Worm (Caenorhabditis elegans): ENCODE data around the gene cat-2.

Gene cat-2

DNA sequence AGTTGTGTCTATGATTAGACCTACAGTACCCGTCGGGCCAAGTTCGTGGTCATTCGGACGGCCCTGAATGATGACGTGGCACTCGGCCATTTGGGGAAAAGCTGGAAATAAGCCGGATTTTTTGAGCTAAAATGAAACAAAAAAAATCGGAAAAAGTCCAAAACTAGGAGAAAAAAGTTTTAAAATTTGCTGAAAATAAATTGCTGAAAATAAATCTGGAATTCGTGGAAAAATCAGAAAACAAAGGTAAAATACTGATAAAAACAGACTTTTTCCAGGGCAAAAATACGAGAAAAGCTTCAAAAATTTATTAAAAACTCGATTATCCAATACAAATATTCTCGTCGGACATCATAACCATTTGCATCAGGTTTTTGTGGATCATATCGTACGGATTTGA lies 26.0 kb downstream of the cat-2 start, which contains the start of gene B0432.9:
Gene B0432.9 (minus strand): TSS at position 101 of the 400 bp plus-strand sequence.
- TF ChIP-seq zag-1 (tag; optimal IDR thresholded peaks at IDR 0.05), result no peak
- TF ChIP-seq alr-1 (tag; optimal IDR thresholded peaks at IDR 0.05; ENCODE audit: borderline replicate concordance), result no peak
- no peak for TF ChIP-seq lin-15B (tag; optimal IDR thresholded peaks at IDR 0.05)
- no peak for TF ChIP-seq C04F5.9 (tag; optimal IDR thresholded peaks at IDR 0.05)
- TF ChIP-seq vab-15 (tag; optimal IDR thresholded peaks at IDR 0.05), result no peak
- no peak for TF ChIP-seq nhr-84 (tag; optimal IDR thresholded peaks at IDR 0.05)
- no peak for TF ChIP-seq rnt-1 (tag; optimal IDR thresholded peaks at IDR 0.05)
- no peak for TF ChIP-seq sptf-1 (tag; optimal IDR thresholded peaks at IDR 0.05)
- no peak for TF ChIP-seq fos-1 (tag; optimal IDR thresholded peaks at IDR 0.05)
- no peak for TF ChIP-seq ceh-63 (GFP tag; optimal IDR thresholded peaks at IDR 0.05)

DNA sequence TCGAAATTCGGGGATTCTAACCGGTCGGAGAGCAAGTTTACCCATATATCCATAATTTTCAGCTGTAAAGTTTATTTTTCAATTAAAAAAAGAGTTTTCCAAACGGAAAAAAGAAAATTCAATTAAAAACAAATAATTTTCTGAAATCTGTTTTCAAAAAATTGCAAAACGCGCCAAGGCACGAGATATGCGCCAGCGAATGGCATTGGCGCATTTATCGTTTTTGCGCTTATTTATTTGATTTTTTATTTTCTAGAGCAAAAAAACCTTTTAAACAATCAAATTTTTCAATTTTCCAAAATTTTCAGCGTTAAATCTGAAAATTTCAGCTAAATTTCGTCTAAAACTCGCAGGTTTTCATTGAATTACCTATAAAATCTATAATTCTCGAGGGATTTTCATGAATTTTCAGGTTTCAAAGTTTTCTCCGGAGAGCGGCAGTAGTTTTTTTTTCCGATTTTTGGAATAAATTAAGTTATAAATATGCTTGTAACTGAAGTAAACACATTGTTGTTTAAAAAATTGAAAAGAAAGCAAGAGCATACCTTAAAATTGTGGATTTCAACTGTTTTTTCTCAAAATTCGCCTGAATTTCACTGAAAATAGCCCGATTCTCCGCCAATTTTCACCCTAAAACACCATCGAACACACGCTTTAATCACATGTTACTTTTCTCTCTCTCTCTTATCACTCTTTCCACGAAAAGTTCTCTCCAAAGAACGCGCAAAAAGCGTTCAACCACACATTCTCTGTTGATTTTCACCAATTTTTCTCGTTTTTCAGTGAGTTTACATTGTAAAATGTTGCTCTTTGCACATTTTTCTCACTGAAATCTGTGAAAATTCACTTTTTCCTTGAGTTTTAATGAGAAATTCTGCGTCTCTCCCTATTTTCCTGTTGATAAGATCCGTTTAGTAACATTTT lies 28.3 kb downstream of the cat-2 start, which contains the start of gene B0432.10:
Gene B0432.10 (minus strand): TSS at position 649 of the 924 bp plus-strand sequence.
- TF ChIP-seq lin-14 (GFP tag; optimal IDR thresholded peaks at IDR 0.05), result peak; percentile 89
- peak; percentile 80 for TF ChIP-seq fkh-8 (tag; optimal IDR thresholded peaks at IDR 0.05)
- TF ChIP-seq unc-62 (GFP tag; optimal IDR thresholded peaks at IDR 0.05), result no peak
- TF ChIP-seq sptf-1 (tag; optimal IDR thresholded peaks at IDR 0.05), result no peak
- TF ChIP-seq lin-15B (tag; optimal IDR thresholded peaks at IDR 0.05), result peak; percentile 82
- peak in 1 of 2 experiments; percentile 54 for TF ChIP-seq ztf-11 (tag; optimal IDR thresholded peaks at IDR 0.05)
- no peak for TF ChIP-seq fkh-10 (GFP tag; optimal IDR thresholded peaks at IDR 0.05)
- TF ChIP-seq ztf-4 (tag; optimal IDR thresholded peaks at IDR 0.05), result peak; percentile 27
- no peak for TF ChIP-seq ces-1 (GFP tag; optimal IDR thresholded peaks at IDR 0.05)
- peak in 2 of 6 experiments; percentile 68 to 92 for TF ChIP-seq elt-3 (tag; optimal IDR thresholded peaks at IDR 0.05)
- TF ChIP-seq nhr-76 (tag; optimal IDR thresholded peaks at IDR 0.05), result no peak
- TF ChIP-seq Y116A8C.19 (tag; optimal IDR thresholded peaks at IDR 0.05; ENCODE audit: borderline replicate concordance), result no peak
- TF ChIP-seq mab-9 (GFP tag; IDR thresholded peaks at IDR 0.05), result peak; percentile 82
- TF ChIP-seq unc-98 (GFP tag; IDR thresholded peaks at IDR 0.05), result no peak
- peak; percentile 88 for TF ChIP-seq lin-39 (tag; optimal IDR thresholded peaks at IDR 0.05)
- TF ChIP-seq pqm-1 (tag; optimal IDR thresholded peaks at IDR 0.05), result no peak
- TF ChIP-seq efl-1 (optimal IDR thresholded peaks at IDR 0.05), result peak; percentile 76 to 97
- peak; percentile 97 to 100 for TF ChIP-seq efl-1 (GFP tag; optimal IDR thresholded peaks at IDR 0.05 in 1 of 2)
- peak; percentile 77 for TF ChIP-seq grh-1 (GFP tag; IDR thresholded peaks at IDR 0.05)
- TF ChIP-seq elt-2 (tag; optimal IDR thresholded peaks at IDR 0.05), result peak; percentile 52
- peak; percentile 85 for TF ChIP-seq lin-13 (GFP tag; optimal IDR thresholded peaks at IDR 0.05)
- peak; percentile 90 for TF ChIP-seq nhr-85 (tag)
- TF ChIP-seq snpc-4 (tag; optimal IDR thresholded peaks at IDR 0.05), result peak; percentile 84
- TF ChIP-seq nhr-77 (tag; optimal IDR thresholded peaks at IDR 0.05), result peak; percentile 38
- peak; percentile 62 for TF ChIP-seq sox-4 (tag; optimal IDR thresholded peaks at IDR 0.05)
- TF ChIP-seq egl-27 (tag; optimal IDR thresholded peaks at IDR 0.05), result no peak
- peak; percentile 95 for TF ChIP-seq skn-1 (tag; optimal IDR thresholded peaks at IDR 0.05)
- peak; percentile 97 to 98 (median 97) for TF ChIP-seq dpl-1 (GFP tag; optimal IDR thresholded peaks at IDR 0.05)
- peak; percentile 55 for TF ChIP-seq fos-1 (tag; optimal IDR thresholded peaks at IDR 0.05)
- TF ChIP-seq snu-23 (GFP tag; optimal IDR thresholded peaks at IDR 0.05), result peak; percentile 93
- peak; percentile 86 for TF ChIP-seq nhr-90 (tag; optimal IDR thresholded peaks at IDR 0.05; ENCODE audit: poor library complexity)
- TF ChIP-seq nhr-11 (tag; optimal IDR thresholded peaks at IDR 0.05), result peak; percentile 69
- peak; percentile 95 for TF ChIP-seq unc-130 (tag; optimal IDR thresholded peaks at IDR 0.05)
- peak; percentile 77 for TF ChIP-seq blmp-1 (tag; optimal IDR thresholded peaks at IDR 0.05)
- TF ChIP-seq alr-1 (tag; optimal IDR thresholded peaks at IDR 0.05; ENCODE audit: borderline replicate concordance), result no peak
- peak; percentile 91 for TF ChIP-seq nhr-71 (tag; optimal IDR thresholded peaks at IDR 0.05)
- TF ChIP-seq nhr-47 (tag; optimal IDR thresholded peaks at IDR 0.05), result peak; percentile 92
- peak; percentile 88 for TF ChIP-seq xbp-1 (tag; optimal IDR thresholded peaks at IDR 0.05)
- TF ChIP-seq jun-1 (tag; optimal IDR thresholded peaks at IDR 0.05), result peak; percentile 82
- peak; percentile 95 to 97 for TF ChIP-seq lin-35 (GFP tag; optimal IDR thresholded peaks at IDR 0.05)
- TF ChIP-seq irx-1 (tag; optimal IDR thresholded peaks at IDR 0.05), result peak; percentile 87
- peak; percentile 89 for TF ChIP-seq rnt-1 (tag; optimal IDR thresholded peaks at IDR 0.05)
- peak in 1 of 2 experiments; percentile 72 for TF ChIP-seq mdl-1 (tag; optimal IDR thresholded peaks at IDR 0.05)

Measured in whole organism, L1 larva.